Fruit fly (Drosophila melanogaster): ENCODE results near the gene Josd.

Josd gene

DNA sequence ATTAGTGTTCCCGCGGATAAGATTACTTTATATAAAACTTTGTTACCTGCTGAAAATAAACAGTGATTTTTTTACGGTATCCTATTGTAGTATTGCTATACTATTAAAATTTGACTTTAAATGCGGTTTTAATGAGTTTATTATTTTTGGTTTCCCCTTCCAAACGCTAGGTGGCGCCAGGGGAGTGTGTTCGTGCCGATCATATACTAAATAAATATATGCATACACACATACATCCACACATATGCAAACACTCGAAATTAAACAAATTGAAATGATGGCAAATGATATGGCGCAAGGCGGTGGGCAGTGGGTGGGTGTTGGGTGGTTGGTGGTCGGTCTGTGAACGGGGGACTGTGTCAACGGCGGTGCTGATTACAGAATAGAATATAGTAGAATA is 7.3 kb upstream of the Josd start (continued):
- TF ChIP-seq Sox102F (GFP tag; optimal IDR thresholded peaks at IDR 0.05) (peak; percentile 12), Atf-2 (GFP tag; optimal IDR thresholded peaks at IDR 0.05) (no peak), chinmo (GFP tag; IDR thresholded peaks at IDR 0.05; ENCODE audit: partially characterized antibody) (0 out of 4 replicates have a peak, but pooled peaks have one; percentile 38), CTCF (GFP tag; optimal IDR thresholded peaks at IDR 0.05) (peak; percentile 90), CG12219 (GFP tag; optimal IDR thresholded peaks at IDR 0.05) (no peak), bsh (GFP tag; optimal IDR thresholded peaks at IDR 0.05) (peak in 1 of 2 experiments; percentile 19), HHEX (GFP tag; optimal IDR thresholded peaks at IDR 0.05) (peak; percentile 44), CG1529 (GFP tag; optimal IDR thresholded peaks at IDR 0.05) (no peak), Doc3 (GFP tag; IDR thresholded peaks at IDR 0.05; ENCODE audit: partially characterized antibody) (no peak), CG13296 (GFP tag; optimal IDR thresholded peaks at IDR 0.05) (peak; percentile 13), CG2129 (GFP tag; IDR thresholded peaks at IDR 0.05; ENCODE audit: partially characterized antibody) (no peak), dysf (GFP tag; IDR thresholded peaks at IDR 0.05) (no peak), toy (GFP tag; IDR thresholded peaks at IDR 0.05) (no peak), odd (GFP tag; optimal IDR thresholded peaks at IDR 0.05) (no peak), CG15696 (tag; optimal IDR thresholded peaks at IDR 0.05) (no peak), seq (GFP tag; IDR thresholded peaks at IDR 0.05) (no peak), zen (tag; optimal IDR thresholded peaks at IDR 0.05) (peak; percentile 57)

DNA sequence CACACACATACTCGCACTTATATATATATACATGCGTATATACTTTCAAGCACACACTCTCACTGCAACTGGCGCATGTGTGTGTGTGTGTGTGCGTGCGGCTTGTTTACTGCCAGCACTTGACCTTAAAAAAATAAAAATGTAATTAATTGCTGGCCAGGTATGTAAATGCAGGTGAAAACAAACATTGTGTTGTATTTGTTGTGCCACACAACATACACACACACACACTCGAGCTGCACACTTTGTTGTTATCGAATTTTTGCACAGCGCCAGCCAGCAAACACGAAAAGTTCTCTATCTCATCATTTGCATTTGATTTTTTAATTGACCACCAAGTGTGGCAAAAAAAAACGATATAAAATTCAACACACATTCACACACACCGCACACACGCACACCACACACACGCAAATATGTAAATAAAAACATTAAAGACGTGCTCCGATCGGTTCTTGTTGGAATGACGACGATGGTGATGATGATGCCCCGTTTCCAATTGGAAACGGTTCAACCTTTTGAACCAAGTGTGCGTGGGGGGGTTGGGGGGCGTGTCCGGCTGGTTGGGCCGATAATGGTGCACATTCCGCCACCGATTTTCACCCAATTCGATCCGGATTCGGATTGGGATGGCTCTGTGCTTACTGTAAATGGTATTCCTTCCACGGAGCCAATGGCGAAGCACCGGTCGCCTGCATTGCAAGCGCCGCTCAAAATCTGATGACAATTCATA is 6.2 kb upstream of the Josd start:
- TF ChIP-seq sens (GFP tag), result peak; percentile 37
- TF ChIP-seq ham (GFP tag; IDR thresholded peaks at IDR 0.05), result no peak
- no peak for TF ChIP-seq dysf (GFP tag; IDR thresholded peaks at IDR 0.05)
- no peak for TF ChIP-seq CG4328 (GFP tag; optimal IDR thresholded peaks at IDR 0.05)
- no peak for TF ChIP-seq mld (GFP tag; IDR thresholded peaks at IDR 0.05; ENCODE audit: partially characterized antibody)
- no peak for TF ChIP-seq Atf6 (GFP tag; IDR thresholded peaks at IDR 0.05)
- no peak for TF ChIP-seq CG15269 (tag; optimal IDR thresholded peaks at IDR 0.05)
- peak; percentile 67 for TF ChIP-seq crol (GFP tag; IDR thresholded peaks at IDR 0.05)
- peak; percentile 84 to 95 for TF ChIP-seq insv (GFP tag; optimal IDR thresholded peaks at IDR 0.05)
- TF ChIP-seq vfl (GFP tag; optimal IDR thresholded peaks at IDR 0.05), result no peak
- no peak for TF ChIP-seq CG10959 (GFP tag; IDR thresholded peaks at IDR 0.05)
- TF ChIP-seq Jarid2 (GFP tag; optimal IDR thresholded peaks at IDR 0.05), result peak; percentile 4
- TF ChIP-seq CG8290 (GFP tag; optimal IDR thresholded peaks at IDR 0.05), result no peak
- TF ChIP-seq CG8290 (tag; optimal IDR thresholded peaks at IDR 0.05), result no peak
- peak; percentile 60 for TF ChIP-seq Med (GFP tag)
- no peak for TF ChIP-seq CG18011 (GFP tag; optimal IDR thresholded peaks at IDR 0.05)
- no peak for TF ChIP-seq CG32767 (GFP tag; IDR thresholded peaks at IDR 0.05)
- no peak for TF ChIP-seq Hr3 (GFP tag; optimal IDR thresholded peaks at IDR 0.05)
- peak; percentile 77 for TF ChIP-seq cg (GFP tag; optimal IDR thresholded peaks at IDR 0.05)
- TF ChIP-seq MESR4 (GFP tag; optimal IDR thresholded peaks at IDR 0.05), result peak; percentile 30
- peak; percentile 19 for TF ChIP-seq nerfin-1 (tag; optimal IDR thresholded peaks at IDR 0.05)
- TF ChIP-seq Elba2 (GFP tag; optimal IDR thresholded peaks at IDR 0.05), result peak; percentile 83
- TF ChIP-seq ci (GFP tag; IDR thresholded peaks at IDR 0.05), result peak; percentile 25; the same call in 1 of the 3 replicates
- no peak for TF ChIP-seq fd102C (GFP tag; optimal IDR thresholded peaks at IDR 0.05)
- TF ChIP-seq CG9932 (GFP tag; IDR thresholded peaks at IDR 0.05), result no peak
